Fruit fly (Drosophila melanogaster) Kc167 (cell line): Measurements from ENCODE around the gene CG6345.

Source experiments
- Myc ChIP-seq: fragments of >200 bp; optimal IDR thresholded peaks from 2 replicates; lab custom pipeline; 2017; ENCODE audit warnings: missing external identifiers
- insv ChIP-seq: fragments of >200 bp; optimal IDR thresholded peaks from 3 replicates; lab custom pipeline; 2018; ENCODE audit warnings: missing external identifiers
- psq ChIP-seq: fragments of >200 bp; optimal IDR thresholded peaks from 2 replicates; lab custom pipeline; 2017; ENCODE audit warnings: missing external identifiers
- ttk ChIP-seq: sonication (Bioruptor generic); optimal IDR thresholded peaks from 2 replicates; lab custom pipeline; 2017; ENCODE audit warnings: missing external identifiers

DNA sequence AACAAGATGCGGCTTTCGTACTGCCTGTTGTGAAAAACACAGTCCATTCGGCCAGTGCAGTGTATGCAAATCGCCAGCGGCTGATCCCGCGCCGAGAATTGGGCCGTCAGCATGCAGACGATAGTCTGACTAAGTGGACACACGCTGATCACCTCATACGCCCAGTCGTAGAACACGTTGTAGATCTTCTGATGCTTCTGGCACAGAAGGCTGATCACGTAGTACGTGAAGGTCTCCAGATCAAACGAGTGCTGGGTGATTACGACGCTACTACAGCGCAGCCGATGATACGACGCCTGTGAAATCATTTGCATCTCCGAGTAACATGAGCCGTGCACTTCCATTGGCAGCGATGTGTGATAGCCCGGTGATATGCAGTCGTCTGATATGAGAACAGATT, 11.9 kb downstream of the CG6345 start:
- TF ChIP-seq ttk (lab: Kevin White, UChicago) (no peak), psq (lab: Kevin White, UChicago) (no peak), insv (lab: Kevin White, UChicago) (no peak), Myc (lab: Kevin White, UChicago) (no peak)
